Worm (Caenorhabditis elegans) whole organism, midembryonic: Measurements from ENCODE around the gene hlh-27.
"Not testable (repeated sequence)": the region's sequence is repeated elsewhere in the genome, so short reads cannot be mapped to it uniquely, and the experiment has no call there.

Experiments used
- T22C8.4 ChIP-seq: fragments of 200-800 bp; sonication (Bioruptor generic); IDR thresholded peaks from 2 replicates; pipeline ENCODE4 v1.3.6; 2022; ENCODE audit warnings: missing genetic modification characterization, missing compliant biosample characterization
- cog-1 ChIP-seq: sonication (generic microtip); optimal IDR thresholded peaks from 2 replicates; lab custom pipeline; 2016; ENCODE audit warnings: missing genetic modification characterization, missing compliant biosample characterization
- flt-1 ChIP-seq: fragments of 200-800 bp; sonication (Bioruptor generic); IDR thresholded peaks from 2 replicates; pipeline ENCODE4 v1.3.6; 2022; ENCODE audit warnings: missing genetic modification characterization, missing compliant biosample characterization
- klf-2 ChIP-seq: fragments of 200-800 bp; sonication (Bioruptor generic); conservative IDR thresholded peaks from 2 replicates; pipeline ENCODE4 v1.3.6; 2022; ENCODE audit warnings: missing genetic modification reagents, missing genetic modification characterization, missing compliant biosample characterization
- med-1 ChIP-seq: sonication (generic microtip); optimal IDR thresholded peaks from 2 replicates; lab custom pipeline; 2017; ENCODE audit warnings: missing genetic modification characterization, mild to moderate bottlenecking, missing compliant biosample characterization, antibody characterized with exemption, missing genetic modification reagents; ENCODE audit not compliant: insufficient read depth
- ref-1 ChIP-seq: fragments of 200-800 bp; sonication (Bioruptor generic); conservative IDR thresholded peaks from 2 replicates; pipeline ENCODE4 v1.3.6; 2022; ENCODE audit warnings: missing genetic modification reagents, missing genetic modification characterization, missing compliant biosample characterization
- tab-1 ChIP-seq: fragments of 200-800 bp; sonication (Bioruptor generic); IDR thresholded peaks from 2 replicates; pipeline ENCODE4 v1.3.6; 2022; ENCODE audit warnings: missing genetic modification characterization, missing compliant biosample characterization
- ztf-23 ChIP-seq: fragments of 200-800 bp; sonication (Bioruptor generic); IDR thresholded peaks from 2 replicates; pipeline ENCODE4 v1.3.6; 2022; ENCODE audit warnings: missing genetic modification reagents, missing genetic modification characterization, missing compliant biosample characterization
- ztf-29 ChIP-seq: fragments of 200-800 bp; sonication (Bioruptor generic); IDR thresholded peaks from 2 replicates; pipeline ENCODE4 v1.3.6; 2022; ENCODE audit warnings: missing genetic modification reagents, missing genetic modification characterization, missing compliant biosample characterization

hlh-27 gene

DNA sequence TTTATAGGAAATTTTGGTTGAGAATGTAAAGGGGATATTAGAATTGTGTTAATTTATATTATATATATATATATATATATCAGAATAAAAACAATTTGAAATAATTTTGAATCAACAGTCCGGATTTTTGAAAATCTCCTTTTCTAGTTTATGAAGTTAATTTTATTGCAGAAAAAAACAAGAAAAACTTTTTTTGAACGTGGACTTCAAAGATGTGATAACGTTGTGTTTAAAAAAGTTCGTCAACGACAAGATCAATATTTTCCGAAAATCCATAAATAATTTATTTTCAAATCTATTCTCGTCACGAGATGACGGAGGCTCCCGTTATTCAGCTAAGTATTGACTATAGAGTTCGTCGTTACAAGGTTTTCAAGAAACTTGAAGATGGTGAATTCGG lies 2.5 kb downstream of the hlh-27 start, which contains the start of gene C17C3.11:
TSS of gene C17C3.11 (plus strand) at position 301 of the 400 bp plus-strand sequence.
- TF ChIP-seq T22C8.4 (no peak), tab-1 (GFP tag; lab: Robert Waterston, UW) (no peak), flt-1 (GFP tag; lab: Robert Waterston, UW) (no peak), cog-1 (tag; lab: Kevin White, UChicago) (no peak), ref-1 (GFP tag; lab: Robert Waterston, UW) (no peak), klf-2 (GFP tag; lab: Robert Waterston, UW) (no peak)

DNA sequence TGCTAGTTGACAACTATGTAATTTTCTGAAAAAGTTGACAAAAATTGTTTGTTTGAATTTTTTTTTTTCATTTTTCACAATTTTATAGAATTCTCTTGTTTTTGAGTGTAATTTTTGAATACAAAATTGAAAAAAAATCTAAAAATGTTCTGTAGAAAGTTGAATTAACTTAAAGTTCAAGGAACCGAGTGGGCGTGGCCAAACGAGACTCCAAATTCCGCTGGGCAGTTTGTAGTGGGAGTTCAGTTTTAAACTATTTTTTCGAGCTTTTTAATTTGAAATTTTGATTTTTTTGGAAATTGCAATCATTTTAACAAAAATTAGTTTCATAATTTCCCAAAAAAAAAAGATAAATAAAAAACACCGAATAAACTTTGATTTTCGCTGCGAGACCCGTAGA lies 2.9 kb downstream of the hlh-27 start:
- TF ChIP-seq cog-1 (tag; lab: Kevin White, UChicago): no peak
- no peak for TF ChIP-seq ref-1 (GFP tag; lab: Robert Waterston, UW)
- TF ChIP-seq T22C8.4: no peak
- no peak for TF ChIP-seq tab-1 (GFP tag; lab: Robert Waterston, UW)
- no peak for TF ChIP-seq flt-1 (GFP tag; lab: Robert Waterston, UW)
- no peak for TF ChIP-seq med-1 (GFP tag; lab: Kevin White, UChicago)
- no peak for TF ChIP-seq ztf-23
- no peak for TF ChIP-seq klf-2 (GFP tag; lab: Robert Waterston, UW)
- TF ChIP-seq ztf-29: no peak

DNA sequence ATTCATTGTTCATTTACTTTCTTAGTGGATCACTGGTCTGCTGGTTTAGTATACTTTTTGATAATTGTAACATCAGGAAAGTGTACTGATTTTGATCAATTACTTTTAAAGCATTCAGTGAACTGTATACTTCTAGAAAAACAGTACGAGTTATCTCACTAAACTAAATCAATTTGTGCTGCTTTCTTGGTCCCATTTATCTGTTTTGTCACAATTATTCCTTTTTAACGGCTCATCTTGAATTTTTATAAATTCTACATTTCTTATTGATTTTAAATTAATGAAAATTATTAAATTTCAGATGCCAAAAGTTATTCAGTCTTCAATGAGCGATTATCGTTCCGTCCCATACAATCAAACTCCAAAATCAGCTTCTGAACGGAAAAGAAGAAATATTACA lies 5.1 kb downstream of the hlh-27 start, which contains the start of gene hlh-25:
TSS of gene hlh-25 (plus strand) at position 301 of the 400 bp plus-strand sequence.
- not testable (repeated sequence) for TF ChIP-seq T22C8.4; ztf-23; med-1 (GFP tag; lab: Kevin White, UChicago)

DNA sequence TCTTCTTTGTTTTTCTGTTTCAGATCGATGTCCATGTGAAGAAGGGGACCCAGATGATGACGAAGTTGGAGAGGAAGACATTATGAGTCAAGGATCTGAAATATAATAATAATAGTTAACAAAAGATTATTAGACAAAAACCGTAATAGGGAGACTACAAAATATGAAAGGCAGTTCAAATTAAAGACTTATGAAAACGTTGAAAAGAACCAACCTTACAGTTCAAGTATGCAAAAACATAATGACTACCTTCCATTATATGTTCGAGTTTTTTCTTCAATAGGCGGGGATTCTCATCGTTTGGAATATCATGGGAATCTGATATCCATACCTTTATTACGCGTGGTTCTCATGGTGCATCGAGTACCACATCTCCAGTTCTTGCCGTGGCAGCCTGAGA lies 6.4 kb downstream of the hlh-27 start, which contains the start of gene hlh-26:
TSS of gene hlh-26 (minus strand) at position 101 of the 400 bp plus-strand sequence.
- TF ChIP-seq tab-1 (GFP tag; lab: Robert Waterston, UW): no peak
- no peak for TF ChIP-seq T22C8.4
- no peak for TF ChIP-seq ref-1 (GFP tag; lab: Robert Waterston, UW)
- no peak for TF ChIP-seq ztf-29
- TF ChIP-seq flt-1 (GFP tag; lab: Robert Waterston, UW): no peak
- no peak for TF ChIP-seq cog-1 (tag; lab: Kevin White, UChicago)
- no peak for TF ChIP-seq ztf-23
- no peak for TF ChIP-seq klf-2 (GFP tag; lab: Robert Waterston, UW)
- TF ChIP-seq med-1 (GFP tag; lab: Kevin White, UChicago): no peak

DNA sequence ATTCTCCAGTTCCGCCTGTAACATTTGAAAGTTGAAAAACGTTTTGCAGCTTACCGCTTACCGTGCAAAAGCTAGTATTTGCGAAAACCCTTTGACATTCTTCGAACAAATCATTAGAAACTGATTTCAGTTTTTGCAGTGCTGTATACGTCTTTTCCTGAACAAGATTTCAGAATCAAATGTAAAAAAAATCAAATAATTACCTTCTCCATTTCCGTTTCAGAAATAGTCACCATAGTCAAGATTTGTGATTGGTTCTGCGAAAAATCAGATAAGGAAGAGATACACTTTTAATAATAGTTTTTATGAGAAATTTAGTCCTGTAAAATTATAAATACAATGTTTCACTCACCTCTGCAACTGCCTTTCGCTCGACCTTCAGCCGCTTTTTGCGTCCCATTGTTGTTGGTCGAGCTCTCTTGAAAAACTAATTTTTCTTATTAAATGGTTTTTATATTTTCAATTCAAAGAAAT lies 8.1 kb downstream of the hlh-27 start, which contains the start of gene C17C3.9:
TSS of gene C17C3.9 (minus strand) at position 424 of the 474 bp plus-strand sequence.
- TF ChIP-seq ztf-29: no peak
- TF ChIP-seq T22C8.4: no peak
- no peak for TF ChIP-seq med-1 (GFP tag; lab: Kevin White, UChicago)
- no peak for TF ChIP-seq ref-1 (GFP tag; lab: Robert Waterston, UW)
- no peak for TF ChIP-seq klf-2 (GFP tag; lab: Robert Waterston, UW)
- TF ChIP-seq ztf-23: no peak
- no peak for TF ChIP-seq flt-1 (GFP tag; lab: Robert Waterston, UW)
- TF ChIP-seq cog-1 (tag; lab: Kevin White, UChicago): no peak
- no peak for TF ChIP-seq tab-1 (GFP tag; lab: Robert Waterston, UW)

DNA sequence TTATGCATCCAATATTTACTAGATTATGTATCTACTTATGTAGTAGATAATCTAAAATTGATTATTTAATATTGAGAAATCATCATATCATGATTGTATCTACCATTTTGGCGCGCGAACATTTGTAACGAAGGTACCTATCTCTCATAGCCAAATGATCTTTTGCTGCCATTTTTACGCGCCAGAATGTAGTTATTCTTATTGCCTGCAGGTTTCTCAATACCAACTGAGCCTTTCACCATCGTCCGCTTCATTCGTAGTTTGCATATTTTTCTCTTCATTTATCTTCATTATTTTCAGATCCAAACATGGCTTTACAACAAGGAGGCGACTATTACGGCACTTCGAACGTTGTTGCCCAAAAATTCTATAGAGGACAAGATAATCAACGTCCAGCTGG lies 12.2 kb downstream of the hlh-27 start, which contains the start of gene ZK177.1:
TSS of gene ZK177.1 (plus strand) at position 301 of the 400 bp plus-strand sequence.
- no peak for TF ChIP-seq tab-1 (GFP tag; lab: Robert Waterston, UW)
- no peak for TF ChIP-seq ztf-29
- no peak for TF ChIP-seq ztf-23
- no peak for TF ChIP-seq flt-1 (GFP tag; lab: Robert Waterston, UW)
- no peak for TF ChIP-seq cog-1 (tag; lab: Kevin White, UChicago)
- TF ChIP-seq klf-2 (GFP tag; lab: Robert Waterston, UW): no peak
- TF ChIP-seq med-1 (GFP tag; lab: Kevin White, UChicago): no peak
- no peak for TF ChIP-seq ref-1 (GFP tag; lab: Robert Waterston, UW)
- no peak for TF ChIP-seq T22C8.4

DNA sequence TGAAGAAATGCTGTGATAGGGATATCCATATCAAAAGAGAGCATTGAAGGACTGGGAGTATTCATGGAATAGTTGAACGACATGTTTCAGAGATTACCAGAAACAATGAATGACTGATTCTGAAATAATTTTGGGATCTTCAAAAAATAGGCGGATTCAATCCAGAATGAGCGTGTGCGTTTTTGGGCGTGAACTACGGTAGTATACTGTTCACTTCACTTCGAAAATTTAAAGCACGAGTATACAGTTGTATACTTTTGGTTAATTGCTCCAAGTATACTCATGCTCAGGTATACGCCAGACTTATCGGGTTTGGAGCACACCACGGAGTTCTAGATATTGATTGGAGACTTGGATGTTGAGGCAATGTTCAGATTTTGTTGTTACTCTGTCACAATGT lies 14.7 kb downstream of the hlh-27 start, which contains the start of gene tbx-35:
TSS of gene tbx-35 (minus strand) at position 101 of the 400 bp plus-strand sequence.
- no peak for TF ChIP-seq klf-2 (GFP tag; lab: Robert Waterston, UW)

DNA sequence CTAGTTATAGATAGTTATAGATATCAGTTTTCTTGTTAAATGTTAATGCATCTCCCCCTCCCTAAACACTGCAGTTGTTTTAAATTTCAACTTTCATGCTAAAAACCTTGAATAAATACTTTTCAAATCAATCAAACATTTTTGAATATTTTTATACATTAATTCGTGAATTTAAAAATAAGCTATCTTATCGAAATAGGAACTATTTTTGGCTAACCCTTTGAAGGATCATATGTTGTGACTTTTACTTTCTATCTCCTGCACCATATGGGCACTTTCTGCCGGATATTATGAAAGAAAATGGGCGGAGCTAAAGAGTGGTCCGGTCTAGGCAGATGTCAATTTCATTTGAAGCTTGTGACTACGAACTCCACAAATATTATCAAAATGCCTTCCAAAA lies 17.4 kb downstream of the hlh-27 start, which contains the start of gene ZK177.11:
TSS of gene ZK177.11 (plus strand) at position 301 of the 400 bp plus-strand sequence.
- TF ChIP-seq klf-2 (GFP tag; lab: Robert Waterston, UW): no peak
- TF ChIP-seq med-1 (GFP tag; lab: Kevin White, UChicago): no peak
- no peak for TF ChIP-seq T22C8.4

DNA sequence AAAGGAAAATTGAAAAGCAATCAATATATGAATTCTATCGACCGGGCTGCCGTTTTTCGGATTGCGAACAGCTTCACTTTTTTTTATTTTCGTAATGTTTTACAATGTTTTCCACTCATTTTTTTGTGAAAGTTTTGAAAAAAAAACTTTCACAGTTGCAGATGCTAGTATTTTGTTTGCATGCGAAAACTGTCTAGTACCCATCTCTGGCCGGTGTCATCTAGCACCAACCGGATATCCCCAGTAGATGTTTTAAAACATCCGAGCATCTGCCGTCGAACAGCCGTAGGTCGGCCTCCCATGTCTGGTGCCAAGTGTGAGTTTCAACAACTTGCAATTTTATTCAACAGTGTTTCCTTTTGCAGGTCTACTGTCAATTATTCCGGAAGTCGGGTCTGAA lies 18.6 kb downstream of the hlh-27 start, which contains the start of gene ZK177.12:
TSS of gene ZK177.12 (plus strand) at position 301 of the 400 bp plus-strand sequence.
- TF ChIP-seq ztf-29: no peak
- TF ChIP-seq klf-2 (GFP tag; lab: Robert Waterston, UW): no peak
- no peak for TF ChIP-seq cog-1 (tag; lab: Kevin White, UChicago)
- no peak for TF ChIP-seq med-1 (GFP tag; lab: Kevin White, UChicago)
- TF ChIP-seq ztf-23: no peak
- no peak for TF ChIP-seq ref-1 (GFP tag; lab: Robert Waterston, UW)
- TF ChIP-seq tab-1 (GFP tag; lab: Robert Waterston, UW): no peak
- TF ChIP-seq flt-1 (GFP tag; lab: Robert Waterston, UW): no peak
- TF ChIP-seq T22C8.4: no peak

DNA sequence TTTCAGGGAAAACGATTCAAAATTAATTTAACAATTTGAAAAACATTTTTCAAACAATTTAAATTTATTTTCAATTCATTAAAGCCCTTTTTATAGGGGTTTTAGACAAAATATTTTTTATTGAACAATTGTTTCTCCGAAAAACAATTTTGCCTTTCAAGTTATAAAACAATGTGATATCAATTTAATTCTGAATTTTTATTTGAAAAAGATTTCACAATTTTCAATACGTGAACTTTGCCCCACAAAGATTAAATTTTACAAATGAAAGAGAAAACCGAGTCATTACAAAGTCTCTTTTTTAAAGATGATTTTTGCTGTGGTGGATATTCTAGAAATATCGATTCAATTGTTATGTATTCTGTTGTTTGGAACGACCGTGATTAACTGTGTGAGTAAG lies 21.1 kb downstream of the hlh-27 start, which contains the start of gene ZK177.2:
TSS of gene ZK177.2 (plus strand) at position 301 of the 400 bp plus-strand sequence.
- TF ChIP-seq T22C8.4 (no peak), med-1 (GFP tag; lab: Kevin White, UChicago) (no peak), ztf-29 (no peak), klf-2 (GFP tag; lab: Robert Waterston, UW) (no peak), cog-1 (tag; lab: Kevin White, UChicago) (no peak), ztf-23 (no peak), flt-1 (GFP tag; lab: Robert Waterston, UW) (no peak), ref-1 (GFP tag; lab: Robert Waterston, UW) (no peak), tab-1 (GFP tag; lab: Robert Waterston, UW) (no peak)
